Fruit fly (Drosophila melanogaster) whole organism, embryonic: ENCODE results near the gene yellow-e.

Experiments
- B-H2 ChIP-seq: fragments of 200-800 bp; sonication (Bioruptor generic); optimal IDR thresholded peaks from 2 replicates; lab custom pipeline; 2018; ENCODE audit warnings: missing biosample characterization, mild to moderate bottlenecking, missing genetic modification characterization
- CG10431 ChIP-seq: fragments of 200-800 bp; sonication (Bioruptor generic); optimal IDR thresholded peaks from 3 replicates; lab custom pipeline; 2018; ENCODE audit warnings: missing biosample characterization, mild to moderate bottlenecking, missing genetic modification characterization
- CG12942 ChIP-seq: fragments of 200-800 bp; sonication (Bioruptor generic); optimal IDR thresholded peaks from 3 replicates; lab custom pipeline; 2016; ENCODE audit warnings: missing biosample characterization, missing genetic modification characterization
- CG13624 ChIP-seq: fragments of 200-800 bp; sonication (Bioruptor generic); optimal IDR thresholded peaks from 2 replicates; lab custom pipeline; 2016; ENCODE audit warnings: missing biosample characterization, missing genetic modification characterization
- CG14860 ChIP-seq: fragments of 200-800 bp; sonication (Bioruptor generic); IDR thresholded peaks from 3 replicates; pipeline ENCODE4 v1.3.6; 2022; ENCODE audit warnings: missing biosample characterization, missing genetic modification characterization; ENCODE audit not compliant: partially characterized antibody
- CG1529 ChIP-seq: fragments of 200-800 bp; sonication (Bioruptor generic); optimal IDR thresholded peaks from 3 replicates; lab custom pipeline; 2018; ENCODE audit warnings: missing biosample characterization, missing genetic modification characterization
- CG16779 ChIP-seq: fragments of 200-800 bp; sonication (Bioruptor generic); IDR thresholded peaks from 2 replicates; pipeline ENCODE4 v1.3.6; 2022; ENCODE audit warnings: missing biosample characterization, missing genetic modification characterization
- CG16863 ChIP-seq: fragments of 200-800 bp; sonication (Bioruptor generic); optimal IDR thresholded peaks from 3 replicates; lab custom pipeline; 2016; ENCODE audit warnings: missing biosample characterization, missing genetic modification characterization
- CG18619 ChIP-seq: fragments of 200-800 bp; sonication (Bioruptor generic); optimal IDR thresholded peaks from 3 replicates; lab custom pipeline; 2017; ENCODE audit warnings: missing biosample characterization, mild to moderate bottlenecking, missing genetic modification characterization
- CG32772 ChIP-seq: fragments of 200-800 bp; sonication (Bioruptor generic); IDR thresholded peaks from 2 replicates; pipeline ENCODE4 v1.3.6; 2022; ENCODE audit warnings: missing biosample characterization, missing genetic modification characterization
- CG33557 ChIP-seq: fragments of 200-800 bp; sonication (Bioruptor generic); optimal IDR thresholded peaks from 2 replicates; lab custom pipeline; 2019; ENCODE audit warnings: missing biosample characterization, mild to moderate bottlenecking, missing genetic modification characterization, moderate library complexity
- CG3847 ChIP-seq: fragments of 200-800 bp; sonication (Bioruptor generic); IDR thresholded peaks from 2 replicates; pipeline ENCODE4 v1.3.6; 2022; ENCODE audit warnings: missing biosample characterization, missing genetic modification characterization
- CG4282 ChIP-seq: fragments of 200-800 bp; sonication (Bioruptor generic); optimal IDR thresholded peaks from 2 replicates; lab custom pipeline; 2016; ENCODE audit warnings: missing biosample characterization, missing genetic modification characterization
- CG4617 ChIP-seq: fragments of 200-800 bp; sonication (Bioruptor generic); optimal IDR thresholded peaks from 3 replicates; lab custom pipeline; 2016; ENCODE audit warnings: missing biosample characterization, missing genetic modification characterization, borderline replicate concordance
- CG6254 ChIP-seq: fragments of 200-800 bp; sonication (Bioruptor generic); optimal IDR thresholded peaks from 3 replicates; lab custom pipeline; 2017; ENCODE audit warnings: mild to moderate bottlenecking, missing biosample characterization, missing genetic modification reagents, missing genetic modification characterization
- CG6654 ChIP-seq: fragments of 200-800 bp; sonication (Bioruptor generic); optimal IDR thresholded peaks from 2 replicates; lab custom pipeline; 2017; ENCODE audit warnings: missing biosample characterization, mild to moderate bottlenecking, missing genetic modification characterization
- CG7271 ChIP-seq: fragments of 200-800 bp; sonication (Bioruptor generic); optimal IDR thresholded peaks from 2 replicates; lab custom pipeline; 2018; ENCODE audit warnings: missing biosample characterization, mild to moderate bottlenecking, missing genetic modification characterization, moderate library complexity
- CG9797 ChIP-seq: fragments of 200-800 bp; sonication (Bioruptor generic); optimal IDR thresholded peaks from 3 replicates; lab custom pipeline; 2018; ENCODE audit warnings: missing biosample characterization, mild to moderate bottlenecking, missing genetic modification characterization
- D19A ChIP-seq: fragments of 200-800 bp; optimal IDR thresholded peaks from 3 replicates; lab custom pipeline; 2019; ENCODE audit warnings: missing biosample characterization, mild to moderate bottlenecking, missing genetic modification characterization, moderate library complexity
- Eip74EF ChIP-seq, 2 experiments: fragments of 200-800 bp in 1 of 2; fragments of >200 bp in 1 of 2; sonication (Bioruptor generic) in 1 of 2; optimal IDR thresholded peaks; 2 replicates each; lab custom pipeline; 2017 to 2019; ENCODE audit warnings: missing biosample characterization in 2 of 2, missing genetic modification characterization in 2 of 2, mild to moderate bottlenecking in 1 of 2, moderate library complexity in 1 of 2
- Hand ChIP-seq: fragments of 200-800 bp; sonication (Bioruptor generic); optimal IDR thresholded peaks from 2 replicates; lab custom pipeline; 2017; ENCODE audit warnings: mild to moderate bottlenecking, missing biosample characterization, missing genetic modification reagents, missing genetic modification characterization
- Hsf ChIP-seq: fragments of 200-800 bp; sonication (Bioruptor generic); optimal IDR thresholded peaks from 3 replicates; lab custom pipeline; 2016; ENCODE audit warnings: missing biosample characterization, missing genetic modification characterization
- Lhr ChIP-seq: fragments of 200-800 bp; sonication (Bioruptor generic); optimal IDR thresholded peaks from 3 replicates; lab custom pipeline; 2017; ENCODE audit warnings: mild to moderate bottlenecking, missing biosample characterization, missing genetic modification reagents, missing genetic modification characterization
- Neu2 ChIP-seq: fragments of 200-800 bp; sonication (Bioruptor generic); optimal IDR thresholded peaks from 3 replicates; lab custom pipeline; 2016; ENCODE audit warnings: missing biosample characterization, missing genetic modification characterization, borderline replicate concordance
- NfI ChIP-seq: fragments of 200-800 bp; sonication (Bioruptor generic); optimal IDR thresholded peaks from 3 replicates; lab custom pipeline; 2018; ENCODE audit warnings: missing biosample characterization, mild to moderate bottlenecking, missing genetic modification characterization, moderate library complexity
- PHDP ChIP-seq: fragments of 200-800 bp; sonication (Bioruptor generic); optimal IDR thresholded peaks from 3 replicates; lab custom pipeline; 2018; ENCODE audit warnings: missing biosample characterization, mild to moderate bottlenecking, missing genetic modification characterization, moderate library complexity
- Side ChIP-seq: fragments of 200-800 bp; sonication (Bioruptor generic); optimal IDR thresholded peaks from 2 replicates; lab custom pipeline; 2016; ENCODE audit warnings: missing biosample characterization, missing genetic modification characterization
- Sox102F ChIP-seq: fragments of 200-800 bp; sonication (Bioruptor generic); optimal IDR thresholded peaks from 2 replicates; lab custom pipeline; 2018; ENCODE audit warnings: missing biosample characterization, mild to moderate bottlenecking, missing genetic modification characterization, moderate library complexity
- aop ChIP-seq: fragments of 200-800 bp; sonication (Bioruptor generic); IDR thresholded peaks from 2 replicates; pipeline ENCODE4 v1.3.6; 2022; ENCODE audit warnings: missing biosample characterization, missing genetic modification characterization
- ara ChIP-seq: fragments of 200-800 bp; sonication (Bioruptor generic); IDR thresholded peaks from 2 replicates; pipeline ENCODE4 v1.3.6; 2022; ENCODE audit warnings: missing biosample characterization, missing genetic modification characterization
- chinmo ChIP-seq: fragments of 200-800 bp; sonication (Bioruptor generic); IDR thresholded peaks from 4 replicates; pipeline ENCODE4 v1.3.6; 2022; ENCODE audit warnings: missing biosample characterization, missing genetic modification characterization; ENCODE audit not compliant: partially characterized antibody
- chn ChIP-seq: fragments of 200-800 bp; sonication (Bioruptor generic); optimal IDR thresholded peaks from 2 replicates; lab custom pipeline; 2016; ENCODE audit warnings: missing biosample characterization, missing genetic modification characterization
- corto ChIP-seq: fragments of 200-800 bp; sonication (Bioruptor generic); optimal IDR thresholded peaks from 2 replicates; lab custom pipeline; 2016; ENCODE audit warnings: missing biosample characterization, mild to moderate bottlenecking, missing genetic modification characterization, moderate library complexity
- crc ChIP-seq: fragments of 200-800 bp; sonication (Bioruptor generic); optimal IDR thresholded peaks from 2 replicates; lab custom pipeline; 2016; ENCODE audit warnings: missing biosample characterization, missing genetic modification characterization
- dimm ChIP-seq: fragments of 200-800 bp; sonication (Bioruptor generic); IDR thresholded peaks from 2 replicates; pipeline ENCODE4 v1.3.6; 2022; ENCODE audit warnings: missing biosample characterization, missing genetic modification characterization
- dpn ChIP-seq, 2 experiments: fragments of 200-800 bp; sonication (Bioruptor generic); optimal IDR thresholded peaks; 3 replicates each; lab custom pipeline; 2016; ENCODE audit warnings: missing biosample characterization in 2 of 2, missing genetic modification characterization in 2 of 2
- fd96Cb ChIP-seq: fragments of 200-800 bp; sonication (Bioruptor generic); optimal IDR thresholded peaks from 2 replicates; lab custom pipeline; 2018; ENCODE audit warnings: missing biosample characterization, mild to moderate bottlenecking, missing genetic modification characterization, moderate library complexity
- fru ChIP-seq: fragments of >200 bp; optimal IDR thresholded peaks from 2 replicates; lab custom pipeline; 2017
- ham ChIP-seq: fragments of 200-800 bp; sonication (Bioruptor generic); IDR thresholded peaks from 2 replicates; pipeline ENCODE4 v1.3.6; 2022; ENCODE audit warnings: missing biosample characterization, missing genetic modification characterization
- jigr1 ChIP-seq: fragments of 200-800 bp; sonication (Bioruptor generic); IDR thresholded peaks from 3 replicates; pipeline ENCODE4 v1.3.6; 2022; ENCODE audit warnings: missing biosample characterization, missing genetic modification characterization
- lab ChIP-seq: fragments of 200-800 bp; sonication (Bioruptor generic); optimal IDR thresholded peaks from 3 replicates; lab custom pipeline; 2017; ENCODE audit warnings: missing biosample characterization, missing genetic modification characterization, mild to moderate bottlenecking, moderate library complexity, missing genetic modification reagents
- lola ChIP-seq, 3 experiments: fragments of >200 bp in 2 of 3; fragments of 200-800 bp in 1 of 3; sonication (Bioruptor generic) in 1 of 3; optimal IDR thresholded peaks; 2 replicates each; lab custom pipeline; 2017 to 2019; ENCODE audit warnings: missing biosample characterization in 3 of 3, missing genetic modification characterization in 3 of 3, mild to moderate bottlenecking in 1 of 3, moderate library complexity in 1 of 3
- mam ChIP-seq: fragments of 200-800 bp; sonication (Bioruptor generic); optimal IDR thresholded peaks from 3 replicates; lab custom pipeline; 2016; ENCODE audit warnings: missing biosample characterization, missing genetic modification characterization
- org-1 ChIP-seq: fragments of 200-800 bp; sonication (Bioruptor generic); optimal IDR thresholded peaks from 2 replicates; lab custom pipeline; 2017; ENCODE audit warnings: missing biosample characterization, missing genetic modification characterization
- prd ChIP-seq, 3 experiments: fragments of >200 bp in 2 of 3; fragments of 200-800 bp in 1 of 3; sonication (Bioruptor generic) in 1 of 3; optimal IDR thresholded peaks in 2 of 3; IDR thresholded peaks in 1 of 3; 2 replicates in 2 of 3; 3 replicates in 1 of 3; pipeline versions ENCODE4 v1.3.6 to Lab custom; 2017 to 2022; ENCODE audit warnings: missing biosample characterization in 1 of 3, missing genetic modification characterization in 1 of 3
- sna ChIP-seq: fragments of 200-800 bp; sonication (Bioruptor generic); IDR thresholded peaks from 2 replicates; pipeline ENCODE4 v1.3.6; 2022; ENCODE audit warnings: missing biosample characterization, missing genetic modification characterization; ENCODE audit not compliant: partially characterized antibody
- sqz ChIP-seq: fragments of 200-800 bp; sonication (Bioruptor generic); optimal IDR thresholded peaks from 3 replicates; lab custom pipeline; 2018; ENCODE audit warnings: missing biosample characterization, mild to moderate bottlenecking, missing genetic modification characterization
- vnd ChIP-seq: fragments of 200-800 bp; sonication (Bioruptor generic); IDR thresholded peaks from 3 replicates; pipeline ENCODE4 v1.3.6; 2022; ENCODE audit warnings: missing biosample characterization, missing genetic modification characterization; ENCODE audit not compliant: partially characterized antibody

Gene yellow-e

dm6 chr3R:13428341-13429040 lies 13.4 kb upstream of the yellow-e start (continued):
- TF ChIP-seq CG7271 (tag; lab: Kevin White, UChicago) (no peak), Eip74EF (GFP tag; optimal IDR thresholded peaks at IDR 0.05; lab: Kevin White, UChicago) (peak in 1 of 2 experiments; percentile 26), CG4282 (no peak), org-1 (GFP tag; lab: Kevin White, UChicago) (peak; percentile 45), CG12942 (GFP tag; lab: Kevin White, UChicago) (peak; percentile 12), CG3847 (GFP tag; lab: Robert Waterston, UW) (peak; percentile 50; the same call in 1 of the 2 replicates), CG1529 (GFP tag; lab: Kevin White, UChicago) (peak; percentile 38), ham (GFP tag; lab: Robert Waterston, UW) (no peak), CG9797 (GFP tag; lab: Kevin White, UChicago) (no peak), CG18619 (peak; percentile 26), dpn (GFP tag; optimal IDR thresholded peaks at IDR 0.05; lab: Kevin White, UChicago) (peak; percentile 55 to 73), NfI (peak; percentile 69), lab (GFP tag; lab: Kevin White, UChicago) (peak; percentile 73), sna (GFP tag; lab: Robert Waterston, UW) (no peak), Hsf (peak; percentile 65), sqz (GFP tag; lab: Kevin White, UChicago) (peak; percentile 4), CG13624 (GFP tag; lab: Kevin White, UChicago) (no peak), PHDP (tag; lab: Kevin White, UChicago) (peak; percentile 69), chn (GFP tag; lab: Kevin White, UChicago) (peak; percentile 29), Side (GFP tag; lab: Kevin White, UChicago) (peak; percentile 46), Neu2 (GFP tag; lab: Kevin White, UChicago) (no peak), crc (GFP tag; lab: Kevin White, UChicago) (no peak), jigr1 (no peak), dimm (GFP tag; lab: Robert Waterston, UW) (no peak), CG32772 (GFP tag; lab: Robert Waterston, UW) (peak; percentile 59; the same call in 1 of the 2 replicates), CG4617 (GFP tag; lab: Kevin White, UChicago) (peak; percentile 31), CG6254 (GFP tag; lab: Kevin White, UChicago) (peak; percentile 72), vnd (GFP tag; lab: Robert Waterston, UW) (no peak), CG33557 (peak; percentile 45), CG10431 (GFP tag; lab: Kevin White, UChicago) (no peak), lola (GFP tag; optimal IDR thresholded peaks at IDR 0.05; lab: Kevin White, UChicago) (peak in 1 of 3 experiments; percentile 61), fd96Cb (tag; lab: Kevin White, UChicago) (peak; percentile 79), fru (lab: Kevin White, UChicago) (no peak), Hand (GFP tag; lab: Kevin White, UChicago) (no peak), prd (optimal IDR thresholded peaks at IDR 0.05; lab: Kevin White, UChicago) (no peak), prd (GFP tag; IDR thresholded peaks at IDR 0.05; lab: Robert Waterston, UW) (peak; percentile 80), aop (GFP tag; lab: Robert Waterston, UW) (no peak), corto (GFP tag; lab: Kevin White, UChicago) (no peak), Lhr (GFP tag; lab: Kevin White, UChicago) (peak; percentile 5), CG16779 (GFP tag; lab: Robert Waterston, UW) (no peak), CG14860 (no peak), CG16863 (GFP tag; lab: Kevin White, UChicago) (peak; percentile 64), Sox102F (GFP tag; lab: Kevin White, UChicago) (peak; percentile 80), D19A (tag; lab: Kevin White, UChicago) (peak; percentile 54), mam (GFP tag; lab: Kevin White, UChicago) (peak; percentile 42), B-H2 (GFP tag; lab: Kevin White, UChicago) (no peak), ara (GFP tag; lab: Robert Waterston, UW) (peak; percentile 75), CG6654 (GFP tag; lab: Kevin White, UChicago) (peak; percentile 54), chinmo (GFP tag; lab: Robert Waterston, UW) (no peak)
